Worm (Caenorhabditis elegans) whole organism, L4/young adult: ENCODE results near the gene kin-19.

ENCODE experiments used
- W03F9.2 ChIP-seq: fragments of 150-350 bp; optimal IDR thresholded peaks from 2 replicates; lab custom pipeline; 2014; ENCODE audit warnings: missing biosample characterization, missing genetic modification characterization
- dao-5 ChIP-seq: sonication (generic microtip); optimal IDR thresholded peaks from 2 replicates; lab custom pipeline; 2016; ENCODE audit warnings: missing genotype, missing genetic modification characterization, moderate library complexity, missing compliant biosample characterization
- him-1 ChIP-seq: sonication (generic microtip); optimal IDR thresholded peaks from 2 replicates; lab custom pipeline; 2016; ENCODE audit warnings: missing genotype, missing genetic modification reagents, missing genetic modification characterization, missing compliant biosample characterization

Gene kin-19

DNA sequence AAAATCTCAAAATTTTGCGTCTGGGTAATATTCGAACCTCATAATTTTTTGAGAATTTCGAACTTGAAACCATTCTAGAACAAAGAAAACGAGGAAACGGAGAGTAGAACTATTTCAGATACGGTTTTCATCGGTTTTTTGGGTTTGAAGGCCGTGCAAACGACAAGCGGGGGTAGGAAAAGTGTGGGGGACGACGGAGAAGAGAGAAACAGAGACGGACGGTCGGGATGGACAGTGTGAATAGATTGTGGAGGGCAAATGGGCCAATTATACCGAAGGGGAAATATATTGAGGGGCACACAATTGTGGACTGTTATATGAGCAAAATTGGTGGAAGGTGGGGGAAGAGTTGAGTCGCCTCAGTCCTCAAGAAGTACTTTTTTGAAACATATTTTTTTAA is 12.3 kb upstream of the kin-19 start:
- TF ChIP-seq dao-5 (tag; lab: Kevin White, UChicago), result no peak
- no peak for TF ChIP-seq him-1 (tag; lab: Kevin White, UChicago)
- TF ChIP-seq W03F9.2 (tag; lab: Kevin White, UChicago), result no peak

DNA sequence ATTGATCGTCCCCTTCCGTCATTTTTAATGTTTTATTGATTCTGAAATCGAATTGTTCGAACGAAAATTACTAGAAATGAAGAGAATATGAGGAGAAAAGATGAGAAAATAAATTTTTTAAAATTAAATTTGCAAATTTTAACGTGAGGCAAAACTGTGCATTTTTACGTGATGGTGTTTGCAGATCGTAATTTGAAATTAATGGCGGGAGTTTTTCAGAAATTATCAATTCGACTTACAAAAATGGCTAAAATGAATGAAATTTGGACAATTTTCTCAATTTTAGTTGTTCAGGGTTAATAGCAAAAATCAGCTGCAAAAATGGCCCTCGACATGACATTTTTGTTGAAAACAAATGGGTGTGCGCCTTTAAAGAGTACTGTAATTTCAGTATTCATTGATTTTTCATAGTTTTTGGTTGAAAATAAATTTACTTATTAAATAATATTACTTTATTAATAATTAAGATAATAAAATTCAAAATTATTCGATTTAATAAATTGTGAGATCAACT is 11.7 kb upstream of the kin-19 start, which contains the start of gene rei-1:
TSS of gene rei-1 (minus strand) at position 84 of the 514 bp plus-strand sequence.
- TF ChIP-seq W03F9.2 (tag; lab: Kevin White, UChicago) (no peak), dao-5 (tag; lab: Kevin White, UChicago) (no peak), him-1 (tag; lab: Kevin White, UChicago) (no peak)

DNA sequence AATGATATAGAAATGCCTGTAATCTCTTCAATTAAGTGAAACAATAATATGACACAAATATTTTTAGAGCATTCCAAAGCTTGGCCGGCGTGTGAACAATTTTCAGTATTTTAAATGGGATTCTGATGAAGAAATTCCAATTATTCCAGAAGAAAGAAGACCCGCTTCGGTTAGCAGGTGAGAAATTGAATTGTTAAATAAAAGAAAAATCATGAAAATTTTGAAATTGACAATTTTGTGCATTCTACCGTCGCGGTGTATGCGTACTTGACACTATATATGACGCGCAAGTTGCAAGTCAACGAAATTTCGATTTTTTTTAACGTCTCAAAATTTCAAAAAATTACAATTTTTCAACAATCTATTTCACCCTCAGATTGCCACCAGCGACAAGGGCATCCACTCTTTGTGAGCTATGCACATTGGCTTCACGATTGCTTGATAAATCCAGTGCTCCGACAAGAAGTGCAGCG is 10.0 kb upstream of the kin-19 start:
- TF ChIP-seq W03F9.2 (tag; lab: Kevin White, UChicago) (no peak), dao-5 (tag; lab: Kevin White, UChicago) (no peak), him-1 (tag; lab: Kevin White, UChicago) (no peak)

DNA sequence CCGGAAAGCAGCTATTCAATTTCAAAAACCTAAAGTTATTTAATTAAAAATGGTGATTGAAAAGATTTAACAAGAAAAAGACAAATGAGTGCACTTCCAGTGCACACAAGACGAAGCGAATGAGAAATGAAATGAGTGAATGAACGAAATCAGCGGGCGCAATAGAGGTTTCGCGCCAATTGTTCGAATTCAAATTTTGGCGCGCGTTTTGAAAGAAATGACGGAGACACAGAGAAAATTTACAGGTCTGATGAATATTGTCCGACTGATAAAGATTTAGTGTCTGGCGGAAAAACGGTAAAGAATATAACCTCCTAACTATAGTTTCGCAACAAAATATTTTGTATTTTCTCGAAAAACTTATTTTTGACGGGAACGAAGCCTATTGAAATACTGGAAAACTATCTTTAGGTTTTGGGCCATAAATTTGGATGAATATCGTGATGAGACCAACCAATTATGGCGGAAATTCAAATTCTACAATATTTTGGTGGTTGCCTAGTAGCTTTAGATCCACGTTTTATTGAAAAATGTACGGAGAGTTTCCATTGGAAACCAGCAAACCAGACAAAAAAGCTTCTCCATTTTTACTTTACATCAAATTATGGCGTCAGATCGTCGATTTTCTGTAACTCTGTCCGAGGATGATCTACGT is 9.1 kb upstream of the kin-19 start, which contains the start of gene C03C10.7:
TSS of gene C03C10.7 (plus strand) at position 605 of the 655 bp plus-strand sequence.
- TF ChIP-seq W03F9.2 (tag; lab: Kevin White, UChicago) (no peak), him-1 (tag; lab: Kevin White, UChicago) (no peak), dao-5 (tag; lab: Kevin White, UChicago) (no peak)

DNA sequence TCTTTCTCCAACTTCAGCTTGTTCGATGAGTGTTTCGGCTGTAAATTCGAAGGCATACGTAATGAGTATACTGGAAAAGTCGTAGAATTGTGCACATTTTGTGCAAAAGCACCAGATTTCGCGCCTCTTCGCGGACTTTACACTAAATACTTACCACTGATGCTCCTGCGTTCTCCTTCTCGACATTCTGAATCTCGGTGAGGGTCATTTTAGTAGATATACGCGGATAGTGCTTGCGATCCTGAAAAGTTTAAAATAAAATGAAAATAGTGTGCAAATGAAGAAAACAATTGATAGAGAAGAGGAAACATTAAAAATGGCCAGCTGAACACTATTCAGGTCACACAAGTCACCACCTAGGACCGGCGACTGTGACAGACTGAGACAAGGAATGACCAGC is 8.2 kb upstream of the kin-19 start, which contains the start of gene rnr-2:
TSS of gene rnr-2 (minus strand) at position 241 of the 400 bp plus-strand sequence.
- no peak for TF ChIP-seq him-1 (tag; lab: Kevin White, UChicago)

DNA sequence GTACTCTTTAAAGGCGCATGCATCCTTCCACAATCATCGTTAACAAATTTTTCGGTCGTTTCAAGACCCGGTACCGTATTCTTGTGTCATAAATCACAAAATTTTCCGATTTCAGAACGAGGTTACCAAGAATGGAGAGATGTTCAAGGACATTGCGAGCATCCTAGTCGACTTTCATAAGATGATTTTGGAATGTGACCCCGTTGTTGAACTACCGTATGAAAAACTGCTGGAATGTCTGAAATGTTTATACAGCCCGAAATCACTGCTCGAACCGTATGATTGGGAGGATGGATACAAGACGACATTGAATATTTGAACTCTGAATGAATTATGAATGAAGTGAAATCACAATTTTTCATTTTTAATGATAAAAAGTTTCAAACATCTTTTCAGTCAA is 6.5 kb upstream of the kin-19 start:
- no peak for TF ChIP-seq dao-5 (tag; lab: Kevin White, UChicago)
- no peak for TF ChIP-seq W03F9.2 (tag; lab: Kevin White, UChicago)
- no peak for TF ChIP-seq him-1 (tag; lab: Kevin White, UChicago)

DNA sequence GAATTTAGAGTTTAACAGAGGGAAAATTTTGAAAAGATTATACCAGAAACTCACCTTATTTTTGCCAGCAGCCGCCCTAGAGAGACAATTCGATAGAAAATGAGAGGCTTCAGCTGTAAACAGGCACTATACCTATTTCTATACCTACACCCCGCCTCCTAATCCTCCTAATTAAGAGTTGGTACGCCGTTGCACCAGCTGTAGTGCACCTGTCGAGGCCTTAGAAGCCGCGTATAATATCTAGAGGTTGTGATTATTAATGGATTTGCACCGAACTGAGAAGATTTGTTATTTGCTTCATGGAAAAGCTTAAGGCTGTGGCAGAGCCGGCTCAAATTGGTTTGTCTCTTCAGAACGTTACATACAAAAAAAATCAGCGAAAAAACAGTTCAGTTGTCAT is 5.6 kb upstream of the kin-19 start, which contains the start of gene C03C10.5:
TSS of gene C03C10.5 (minus strand) at position 101 of the 400 bp plus-strand sequence.
- no peak for TF ChIP-seq dao-5 (tag; lab: Kevin White, UChicago)
- no peak for TF ChIP-seq him-1 (tag; lab: Kevin White, UChicago)
- TF ChIP-seq W03F9.2 (tag; lab: Kevin White, UChicago), result no peak

DNA sequence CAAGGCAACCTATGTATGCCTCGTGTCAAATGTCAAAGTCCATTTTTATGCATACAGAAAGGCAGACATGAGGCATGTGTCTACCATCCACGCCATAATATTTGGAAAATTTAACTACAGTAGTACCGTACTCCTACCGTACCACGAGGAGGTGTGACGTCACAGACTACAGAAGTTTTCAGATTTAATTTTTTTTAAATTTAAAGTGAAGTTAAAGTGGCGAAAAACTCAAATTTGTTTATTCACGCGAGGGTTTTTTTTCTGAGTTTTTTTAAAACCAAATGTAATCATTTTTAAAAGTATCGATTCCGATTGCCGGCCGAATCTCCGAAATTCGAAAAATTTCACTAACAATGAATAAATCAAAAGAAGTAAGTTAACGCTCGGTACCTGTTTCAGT is 4.3 kb upstream of the kin-19 start, which contains the start of gene C03C10.2:
TSS of gene C03C10.2 (plus strand) at position 301 of the 400 bp plus-strand sequence.
- no peak for TF ChIP-seq W03F9.2 (tag; lab: Kevin White, UChicago)
- no peak for TF ChIP-seq him-1 (tag; lab: Kevin White, UChicago)
- no peak for TF ChIP-seq dao-5 (tag; lab: Kevin White, UChicago)

DNA sequence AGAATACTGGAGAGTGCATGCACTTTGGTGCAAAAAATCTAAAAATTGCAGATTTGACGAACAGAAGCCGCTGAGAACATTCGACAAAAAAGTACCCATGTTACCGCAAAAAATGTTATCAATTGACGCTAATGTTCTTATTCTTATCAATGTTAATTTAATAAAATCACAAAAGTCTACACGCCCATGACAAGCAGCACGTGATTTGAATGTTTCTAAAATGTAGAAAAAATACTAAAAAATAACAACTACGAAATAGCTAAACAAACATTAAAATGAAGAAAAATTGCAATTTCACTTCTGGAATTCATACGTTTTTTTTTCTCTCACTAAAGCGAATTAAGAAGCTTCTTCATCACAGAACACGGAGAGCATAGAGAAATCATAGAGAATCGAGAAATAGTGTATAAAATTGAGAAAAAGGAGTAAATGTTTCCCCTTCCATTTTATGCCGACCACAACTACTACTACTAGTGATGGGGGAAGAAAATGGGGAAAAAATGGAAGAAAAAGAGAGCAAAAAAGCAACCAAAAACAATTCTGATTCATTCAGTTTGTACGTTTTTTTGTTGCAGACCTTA is 2.0 kb upstream of the kin-19 start:
- TF ChIP-seq W03F9.2 (tag; lab: Kevin White, UChicago), result no peak
- TF ChIP-seq dao-5 (tag; lab: Kevin White, UChicago), result no peak
- no peak for TF ChIP-seq him-1 (tag; lab: Kevin White, UChicago)

DNA sequence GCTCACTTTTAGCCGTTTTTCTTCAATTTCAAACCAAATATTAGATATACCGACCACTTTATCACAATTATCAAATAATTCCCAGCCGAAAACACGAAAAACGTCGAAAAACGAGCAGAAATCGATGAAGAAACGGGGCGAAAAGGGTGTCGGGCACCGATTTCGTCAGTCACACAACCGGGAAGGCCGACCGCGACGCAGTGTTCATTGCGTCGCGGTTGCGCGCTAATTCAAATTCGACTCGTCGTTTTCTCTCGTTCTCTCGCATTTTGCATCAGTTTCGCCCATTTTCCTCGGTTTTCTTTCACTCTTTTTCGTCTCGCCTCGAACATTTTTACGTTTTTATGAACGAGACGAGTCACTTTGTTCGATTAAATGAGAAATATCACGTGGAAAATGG is 1.1 kb upstream of the kin-19 start:
- TF ChIP-seq dao-5 (tag; lab: Kevin White, UChicago) (no peak), him-1 (tag; lab: Kevin White, UChicago) (no peak), W03F9.2 (tag; lab: Kevin White, UChicago) (peak; percentile 0)

DNA sequence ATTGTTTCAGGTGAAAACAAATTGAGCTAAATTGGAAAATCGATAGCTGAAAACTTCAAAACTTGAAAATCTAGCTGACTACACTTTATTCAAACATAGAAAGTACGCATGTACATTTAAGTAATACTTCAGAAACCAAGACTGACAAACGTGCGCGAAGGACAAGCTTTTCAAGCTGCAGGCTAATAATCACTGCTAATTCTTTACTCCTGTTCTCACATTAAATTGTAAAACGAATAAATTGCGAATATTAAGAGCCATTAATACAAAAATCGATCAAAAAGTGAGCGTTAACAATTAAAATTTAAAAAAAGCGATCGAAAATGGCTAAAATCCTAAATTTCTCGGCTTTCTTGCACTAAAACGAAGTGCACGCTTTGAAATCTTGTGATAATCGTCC is 628 bp upstream of the kin-19 start:
- TF ChIP-seq him-1 (tag; lab: Kevin White, UChicago) (no peak), dao-5 (tag; lab: Kevin White, UChicago) (no peak), W03F9.2 (tag; lab: Kevin White, UChicago) (no peak)

DNA sequence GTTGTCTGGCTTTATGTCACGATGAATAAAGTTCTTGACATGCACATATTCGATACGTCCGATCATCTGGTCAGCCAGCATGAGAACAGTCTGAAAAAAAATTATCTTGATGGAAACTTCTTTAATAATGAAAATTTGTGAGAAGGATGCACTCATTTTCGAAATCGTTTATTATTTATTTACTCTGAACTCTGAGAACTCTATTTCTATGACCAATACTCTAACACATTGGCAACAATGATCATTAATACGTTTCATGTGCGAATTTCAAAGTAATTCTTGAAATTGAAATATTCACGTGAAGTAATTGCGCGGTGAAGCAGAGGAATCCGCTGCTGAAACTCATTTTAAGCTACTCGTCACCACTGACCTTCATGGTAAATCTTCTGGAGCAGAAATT is 779 bp downstream of the kin-19 start:
- TF ChIP-seq him-1 (tag; lab: Kevin White, UChicago) (no peak), W03F9.2 (tag; lab: Kevin White, UChicago) (no peak), dao-5 (tag; lab: Kevin White, UChicago) (no peak)

DNA sequence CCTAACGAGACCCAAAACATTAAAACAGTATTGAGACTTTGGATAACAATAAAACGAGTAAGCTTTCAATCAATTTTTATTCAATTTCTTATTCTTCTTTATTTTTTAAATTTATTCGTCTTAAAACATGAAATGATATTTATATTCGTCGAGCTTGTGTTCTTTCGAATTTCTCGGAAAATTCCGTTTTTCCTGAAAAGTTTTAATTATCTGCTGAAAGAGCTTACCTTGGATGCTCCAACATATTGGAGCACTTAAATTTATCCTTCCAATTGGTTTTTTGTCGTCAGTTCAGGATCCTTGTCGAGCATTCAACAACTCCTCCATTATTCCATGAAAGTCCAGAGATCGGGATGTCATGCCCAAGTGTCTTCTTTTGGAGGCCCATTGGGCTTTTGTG is 3.0 kb downstream of the kin-19 start:
- no peak for TF ChIP-seq dao-5 (tag; lab: Kevin White, UChicago)
- TF ChIP-seq W03F9.2 (tag; lab: Kevin White, UChicago), result no peak
- TF ChIP-seq him-1 (tag; lab: Kevin White, UChicago), result no peak
